Worm (Caenorhabditis elegans): ENCODE data around the gene K12H6.9.

K12H6.9 gene

DNA sequence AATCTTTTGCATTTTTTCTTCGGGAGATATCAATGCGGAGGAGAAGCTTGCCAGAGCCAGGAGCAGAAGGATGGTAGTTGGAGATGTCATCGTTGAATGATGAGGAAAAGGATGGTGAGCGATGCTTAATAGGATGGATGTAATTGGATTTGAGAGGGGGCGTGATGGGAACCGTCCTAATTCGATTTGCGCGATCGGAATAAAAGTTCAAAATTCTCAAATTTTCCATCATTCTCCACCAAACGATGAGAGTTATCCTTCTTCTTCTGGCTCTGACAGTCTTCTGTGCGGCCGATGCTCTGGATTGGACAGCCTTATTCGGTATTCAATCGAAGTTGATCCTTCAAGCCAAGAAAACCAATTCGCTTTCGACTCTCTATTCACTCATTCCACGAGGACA is at the start of gene K12H6.9, which contains the start of gene K12H6.4:
Gene K12H6.9, plus strand, starts transcription at position 236 of the 400 bp plus-strand sequence.
Gene K12H6.4, minus strand, starts transcription at position 101 of the 400 bp plus-strand sequence.
- no peak for TF ChIP-seq unc-62 (GFP tag; optimal IDR thresholded peaks at IDR 0.05)

DNA sequence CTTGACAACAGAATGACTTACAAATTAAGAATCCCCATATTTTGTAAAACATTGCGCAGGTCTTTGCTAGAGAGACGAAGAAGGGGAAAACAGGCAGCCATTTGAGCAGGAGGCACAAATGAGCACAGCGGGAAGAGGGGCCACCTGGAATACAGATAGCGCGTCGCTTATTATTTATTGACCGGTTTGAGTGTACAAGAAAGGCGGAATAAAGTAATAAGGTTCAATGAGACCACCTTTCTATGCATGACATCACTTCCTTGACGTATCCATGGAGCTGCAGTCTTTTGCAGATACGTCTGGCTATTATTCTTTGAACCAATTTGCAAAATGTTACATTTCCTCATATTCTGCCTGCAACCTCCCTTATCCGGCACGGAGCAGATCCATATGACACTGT is 49.3 kb upstream of the K12H6.9 start, which contains the start of gene fbxb-111:
Gene fbxb-111, minus strand, starts transcription at position 101 of the 400 bp plus-strand sequence.
- no peak for TF ChIP-seq unc-62 (GFP tag; optimal IDR thresholded peaks at IDR 0.05)

DNA sequence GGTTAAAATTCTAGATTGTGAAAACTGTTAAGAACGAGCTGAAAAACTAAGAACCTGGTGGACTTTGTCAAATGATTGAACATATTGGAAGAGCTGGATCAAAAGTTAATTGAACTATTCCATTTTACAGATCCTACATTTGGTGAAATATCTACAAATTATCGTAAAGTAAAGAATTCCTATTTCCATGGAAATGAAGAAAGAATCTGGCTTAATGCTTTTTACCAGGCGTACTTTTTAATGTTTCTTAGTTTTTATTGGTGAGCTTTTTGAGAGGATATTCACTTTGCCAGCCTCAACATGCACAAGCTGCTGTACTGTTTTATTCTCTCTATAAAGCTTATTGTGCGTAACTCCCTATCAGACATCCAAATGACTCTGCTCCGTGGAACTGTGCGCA is 46.4 kb upstream of the K12H6.9 start, which contains the start of gene F08D12.4:
Gene F08D12.4, plus strand, starts transcription at position 301 of the 400 bp plus-strand sequence.
- no peak for TF ChIP-seq unc-62 (GFP tag; optimal IDR thresholded peaks at IDR 0.05)

DNA sequence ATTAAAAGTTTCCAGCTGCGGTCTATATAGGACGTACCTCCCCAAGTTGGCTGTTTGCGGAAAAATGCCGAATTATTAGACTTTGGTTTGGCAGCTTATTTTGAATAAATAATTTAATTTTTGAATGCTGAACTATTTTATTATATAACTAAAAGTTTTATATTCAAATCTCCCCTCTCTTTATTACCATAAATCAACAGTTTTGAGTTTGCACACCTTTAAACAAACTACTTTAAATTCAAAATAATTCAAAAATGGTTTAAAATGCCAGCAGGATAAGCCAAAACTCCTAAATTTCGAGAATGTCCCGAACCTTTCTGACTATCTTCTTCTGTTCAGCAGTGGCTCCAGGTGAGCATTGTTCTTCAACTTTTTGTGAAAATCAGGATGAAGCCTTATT is 45.0 kb upstream of the K12H6.9 start, which contains the start of gene F08D12.3:
Gene F08D12.3, plus strand, starts transcription at position 301 of the 400 bp plus-strand sequence.
- no peak for TF ChIP-seq unc-62 (GFP tag; optimal IDR thresholded peaks at IDR 0.05)

DNA sequence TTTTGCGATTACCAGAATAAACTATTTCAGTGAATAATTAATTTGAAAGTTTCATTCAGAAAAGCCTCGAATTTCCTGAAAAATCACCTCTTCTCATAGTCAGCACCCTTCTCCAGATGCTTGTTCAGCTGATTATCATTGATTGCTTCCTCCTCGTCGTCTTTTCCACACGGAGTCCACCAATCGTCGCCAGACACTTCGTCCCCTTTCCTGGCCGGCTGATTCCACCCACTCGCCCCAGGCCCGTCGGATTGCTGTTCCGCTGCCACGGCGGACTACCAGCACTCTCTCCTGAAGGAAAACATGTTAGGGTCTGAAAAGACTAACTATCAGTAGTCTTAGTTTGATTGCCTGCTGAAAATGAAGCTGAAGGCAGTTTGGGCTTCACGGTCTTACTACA is 43.4 kb upstream of the K12H6.9 start:
- no peak for TF ChIP-seq unc-62 (GFP tag; optimal IDR thresholded peaks at IDR 0.05)

DNA sequence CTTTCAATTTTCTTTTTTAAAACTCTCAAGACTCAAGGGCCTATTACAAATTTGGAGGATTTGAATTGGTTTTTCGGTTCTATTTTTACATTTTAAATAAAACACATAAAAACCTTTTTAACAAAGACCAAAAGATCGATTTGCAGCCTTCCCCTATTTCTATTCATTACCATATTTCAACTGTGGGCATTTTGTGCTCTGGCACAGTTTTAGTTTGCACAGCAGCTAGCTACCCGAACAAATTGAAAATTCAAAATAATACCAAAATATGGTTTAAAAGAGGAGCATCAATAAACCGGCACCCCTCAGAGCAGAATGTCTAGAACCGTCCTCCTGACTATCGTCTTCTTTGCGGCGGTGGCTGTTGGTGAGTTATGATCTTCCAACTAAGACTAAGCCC is 42.8 kb upstream of the K12H6.9 start, which contains the start of gene F08D12.2:
Gene F08D12.2, plus strand, starts transcription at position 301 of the 400 bp plus-strand sequence.
- no peak for TF ChIP-seq unc-62 (GFP tag; optimal IDR thresholded peaks at IDR 0.05)

DNA sequence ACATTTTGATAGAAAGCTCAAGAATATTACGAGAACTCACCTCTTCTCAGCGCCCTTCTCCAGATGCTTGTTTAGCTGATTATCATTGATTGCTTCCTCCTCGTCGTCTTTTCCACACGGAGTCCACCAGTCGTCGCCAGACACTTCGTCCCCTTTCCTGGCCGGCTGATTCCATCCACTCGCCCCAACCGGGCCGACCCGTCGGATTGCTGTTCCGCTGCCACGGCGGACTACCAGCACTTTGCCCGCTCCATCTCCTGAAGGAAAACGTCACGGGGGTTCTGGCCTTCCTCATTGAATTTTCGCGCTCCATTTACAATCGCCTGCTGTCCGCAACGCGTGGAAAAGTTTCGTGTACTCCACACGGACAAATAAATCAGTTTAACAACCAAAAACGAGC is 40.8 kb upstream of the K12H6.9 start:
- TF ChIP-seq unc-62 (GFP tag; optimal IDR thresholded peaks at IDR 0.05) = no peak

DNA sequence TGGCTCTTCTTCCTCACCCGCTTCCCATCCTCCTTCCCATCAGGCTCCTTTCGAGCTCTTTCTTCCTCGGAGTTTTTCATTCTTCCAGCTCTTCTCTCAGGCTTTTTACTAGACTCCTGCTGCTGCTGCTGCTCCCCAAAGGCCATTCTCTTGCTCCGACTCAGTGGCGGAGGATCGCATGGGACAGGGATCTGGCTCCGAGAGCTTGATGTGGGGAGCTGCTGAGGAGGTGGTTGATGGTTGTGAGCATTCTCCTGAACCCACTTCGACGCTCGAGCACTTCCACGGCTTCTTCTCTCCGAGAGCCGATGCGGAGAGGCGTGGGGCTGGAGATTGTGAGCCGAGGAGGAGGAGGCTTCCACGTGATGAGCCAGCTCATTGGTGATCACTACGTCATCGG is 38.4 kb upstream of the K12H6.9 start:
- no peak for TF ChIP-seq unc-62 (GFP tag; optimal IDR thresholded peaks at IDR 0.05)

DNA sequence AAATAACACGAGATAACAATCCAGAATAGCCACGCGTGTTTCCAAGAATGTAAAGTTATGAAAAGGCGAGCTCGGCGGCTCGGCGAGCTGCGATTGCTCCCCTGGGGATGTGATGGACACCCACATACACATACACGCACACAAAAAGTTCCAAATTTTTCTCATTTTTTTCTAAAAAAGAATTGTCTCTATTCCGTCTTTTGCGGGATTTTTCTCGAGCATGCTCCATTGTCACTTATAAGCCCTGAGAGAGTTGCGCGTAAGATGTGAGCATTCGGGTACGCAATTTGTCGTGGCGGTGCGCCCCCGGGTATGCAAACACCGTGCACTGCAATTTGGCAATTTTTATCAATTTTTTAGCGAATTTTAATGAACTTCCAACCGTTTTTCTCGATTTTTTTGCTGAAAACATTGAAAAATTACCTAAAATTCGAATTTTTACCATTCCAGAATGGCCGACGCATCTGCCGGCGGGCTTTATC is 37.1 kb upstream of the K12H6.9 start, which contains the start of the genes F08D12.12 and srpa-72:
Gene F08D12.12, minus strand, starts transcription at position 51 of the 482 bp plus-strand sequence.
Gene srpa-72, plus strand, starts transcription at position 451 of the 482 bp plus-strand sequence.
- no peak for TF ChIP-seq unc-62 (GFP tag; optimal IDR thresholded peaks at IDR 0.05)

DNA sequence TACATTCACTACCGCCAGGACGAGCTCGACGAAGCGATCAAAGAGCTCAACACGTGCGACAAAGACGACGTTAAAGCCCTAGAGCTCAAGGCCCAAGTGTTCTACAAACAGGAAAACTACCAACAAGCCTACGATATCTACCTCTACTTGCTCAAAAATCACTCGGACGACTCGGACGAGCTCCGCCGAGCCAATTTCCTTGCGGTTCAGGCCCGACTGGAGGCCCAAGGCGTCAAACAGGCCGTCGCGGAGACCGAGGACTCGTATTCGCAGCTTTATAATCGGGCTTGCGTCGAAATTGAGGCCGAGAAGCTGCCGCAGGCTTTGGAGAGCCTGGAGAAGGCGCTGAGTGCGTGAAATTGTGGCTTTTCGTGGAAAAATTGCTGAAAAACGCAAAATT is 36.4 kb upstream of the K12H6.9 start:
- no peak for TF ChIP-seq unc-62 (GFP tag; optimal IDR thresholded peaks at IDR 0.05)

DNA sequence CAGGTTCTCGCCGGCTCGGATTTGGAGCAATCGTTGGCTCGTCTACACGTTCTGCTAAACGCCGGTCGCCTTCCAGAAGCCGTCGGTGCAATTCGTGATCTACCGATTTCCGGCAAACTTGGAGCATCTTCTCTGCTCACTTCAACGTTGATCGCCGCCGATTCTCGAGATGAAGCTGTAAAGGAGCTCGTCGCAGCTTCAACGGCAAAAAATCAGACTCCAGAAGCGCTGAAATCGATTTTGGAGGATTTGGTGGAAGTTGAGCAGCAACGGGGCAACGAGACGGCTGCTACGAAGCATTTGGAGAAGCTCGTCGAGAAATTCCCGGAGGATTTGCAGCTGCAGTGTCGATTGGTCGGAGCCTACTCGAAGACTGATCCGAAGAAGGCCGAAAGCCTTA is 32.5 kb upstream of the K12H6.9 start:
- no peak for TF ChIP-seq unc-62 (GFP tag; optimal IDR thresholded peaks at IDR 0.05)

DNA sequence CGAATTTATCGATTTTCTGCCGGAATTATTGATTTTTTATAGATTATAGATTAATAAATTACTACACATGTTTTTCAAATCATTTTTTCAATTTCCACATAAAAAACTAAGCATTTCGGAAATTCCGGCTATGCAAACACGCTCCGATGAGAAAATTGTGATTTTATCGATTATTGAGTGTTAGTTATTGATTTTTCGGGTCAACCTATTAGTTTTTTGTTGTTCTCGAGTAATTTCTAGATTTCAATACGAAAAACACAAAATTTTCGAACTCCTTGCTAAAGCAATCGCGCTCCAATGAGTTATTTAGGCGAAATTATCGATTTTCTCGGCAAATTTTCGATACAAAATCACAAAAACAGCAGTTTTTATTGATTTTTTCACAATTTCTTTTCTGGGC is 28.8 kb upstream of the K12H6.9 start:
- TF ChIP-seq unc-62 (GFP tag; optimal IDR thresholded peaks at IDR 0.05) = no peak

DNA sequence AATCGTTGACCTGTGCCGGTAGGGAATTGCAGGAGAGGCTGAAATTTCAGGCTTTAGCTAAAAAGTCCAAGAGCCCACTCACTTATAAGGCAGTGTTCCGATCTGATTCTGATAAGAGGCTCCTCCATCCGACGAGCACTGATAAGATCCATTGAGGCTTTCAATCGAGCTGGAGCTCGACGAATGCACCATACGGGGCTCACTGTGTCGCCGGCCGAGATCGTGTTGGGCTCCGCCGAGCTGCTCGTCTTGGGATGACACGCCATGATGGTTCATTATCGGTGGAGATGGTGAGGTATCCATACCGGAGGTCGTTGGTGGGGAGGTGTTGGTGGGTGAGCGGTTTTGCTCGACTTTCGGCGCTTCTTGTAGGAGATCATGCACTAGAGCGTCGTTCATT is 27.8 kb upstream of the K12H6.9 start:
- no peak for TF ChIP-seq unc-62 (GFP tag; optimal IDR thresholded peaks at IDR 0.05)

DNA sequence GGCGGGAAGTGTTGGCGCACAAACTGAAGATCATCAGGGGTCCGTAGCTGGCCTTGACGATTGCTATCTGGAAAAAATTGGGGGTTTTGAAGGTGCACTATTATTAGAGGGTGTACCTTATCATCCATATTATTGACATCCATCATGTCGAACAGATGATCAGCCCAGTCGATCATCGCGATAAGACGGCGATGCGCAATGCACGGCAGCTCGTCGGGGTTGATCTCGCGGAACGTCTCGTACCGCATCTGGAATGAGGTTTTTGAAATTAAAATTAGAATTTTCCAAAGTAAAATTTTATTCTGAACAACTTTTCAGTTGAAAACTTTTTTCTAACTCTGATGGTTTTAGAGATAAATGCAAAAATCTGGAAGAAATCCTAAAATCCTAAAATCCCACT is 26.3 kb upstream of the K12H6.9 start:
- TF ChIP-seq unc-62 (GFP tag; optimal IDR thresholded peaks at IDR 0.05) = no peak

DNA sequence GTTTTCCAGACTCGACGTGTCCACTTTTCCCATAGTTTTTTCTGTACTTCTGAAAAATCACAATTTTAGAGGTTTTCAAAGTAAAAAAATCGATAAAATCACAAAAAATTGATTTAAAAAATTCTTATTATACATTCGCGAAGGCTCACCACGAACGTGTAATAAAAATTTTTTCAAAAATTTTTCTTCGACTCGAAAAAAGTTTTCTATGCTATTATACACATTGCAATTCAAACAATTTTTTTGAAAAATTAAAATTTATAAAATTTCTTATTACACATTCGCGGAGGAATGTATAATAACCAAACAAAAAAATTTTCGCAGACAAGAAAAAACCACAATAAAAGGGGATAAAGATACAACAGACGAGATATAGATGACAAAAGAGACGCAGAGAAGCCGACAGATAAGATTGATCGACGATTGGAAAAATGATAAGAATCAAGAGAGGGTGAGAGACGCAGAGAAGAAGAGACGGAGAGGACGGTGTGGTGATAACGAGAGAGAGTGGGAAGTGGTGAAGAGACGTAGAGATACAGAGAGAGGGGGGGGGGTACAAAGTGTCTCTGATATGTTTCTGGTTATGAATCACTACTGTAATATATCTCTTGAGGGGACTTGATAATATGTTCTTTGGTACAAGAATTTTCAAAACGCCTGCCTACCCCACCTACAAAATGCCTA is 23.5 kb upstream of the K12H6.9 start, which contains the start of gene nhr-119:
Gene nhr-119, minus strand, starts transcription at position 51 of the 684 bp plus-strand sequence.
- TF ChIP-seq unc-62 (GFP tag; optimal IDR thresholded peaks at IDR 0.05) = no peak

DNA sequence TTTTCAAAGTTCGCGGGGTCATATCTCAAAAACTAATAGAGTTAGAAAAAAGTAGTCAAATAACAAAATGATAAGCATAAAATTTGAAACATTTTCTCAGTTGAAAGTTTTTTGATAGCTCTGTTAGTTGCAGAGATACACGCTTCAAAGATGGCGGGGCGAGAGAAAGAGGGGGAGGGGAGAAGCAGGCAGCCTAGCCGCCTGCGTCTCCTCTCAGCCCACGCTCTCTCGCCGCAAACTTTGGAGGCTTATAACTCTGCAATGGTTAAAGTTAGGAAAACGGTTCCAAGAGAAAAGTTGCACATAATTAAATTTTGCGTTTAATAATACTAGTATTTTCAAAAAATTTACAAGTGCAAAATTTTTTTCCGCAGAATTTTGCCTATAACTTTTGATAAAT is 22.4 kb upstream of the K12H6.9 start:
- TF ChIP-seq unc-62 (GFP tag; optimal IDR thresholded peaks at IDR 0.05) = no peak

All from whole organism, dauer.